Fruit fly (Drosophila melanogaster) whole organism, embryonic: ENCODE results near the gene Ptpmeg2.
A peak's percentile ranks its signal among the peaks of the same experiment; 100 is the strongest.

ENCODE experiments used
- Aef1 ChIP-seq: fragments of 200-800 bp; sonication (Bioruptor generic); IDR thresholded peaks from 3 replicates; pipeline ENCODE4 v1.3.6; 2022; ENCODE audit warnings: missing biosample characterization, missing genetic modification characterization
- Asciz ChIP-seq: fragments of 200-800 bp; sonication (Bioruptor generic); optimal IDR thresholded peaks from 2 replicates; lab custom pipeline; 2017; ENCODE audit warnings: missing biosample characterization, mild to moderate bottlenecking, missing genetic modification characterization, missing genetic modification reagents
- CG10267 ChIP-seq: fragments of 200-800 bp; sonication (Bioruptor generic); optimal IDR thresholded peaks from 2 replicates; lab custom pipeline; 2018; ENCODE audit warnings: missing biosample characterization, mild to moderate bottlenecking, missing genetic modification characterization, moderate library complexity
- CG10959 ChIP-seq: fragments of 200-800 bp; sonication (Bioruptor generic); IDR thresholded peaks from 2 replicates; pipeline ENCODE4 v1.3.6; 2022; ENCODE audit warnings: missing biosample characterization, missing genetic modification characterization
- CG11085 ChIP-seq: fragments of 200-800 bp; sonication (Bioruptor generic); IDR thresholded peaks from 2 replicates; pipeline ENCODE4 v1.3.6; 2022; ENCODE audit warnings: missing biosample characterization, missing genetic modification characterization
- CG13123 ChIP-seq: fragments of 200-800 bp; sonication (Bioruptor generic); optimal IDR thresholded peaks from 2 replicates; lab custom pipeline; 2016; ENCODE audit warnings: missing biosample characterization, missing genetic modification characterization
- CG14441 ChIP-seq: fragments of 200-800 bp; sonication (Bioruptor generic); IDR thresholded peaks from 2 replicates; pipeline ENCODE4 v1.3.6; 2022; ENCODE audit warnings: missing biosample characterization, missing genetic modification characterization
- CG1647 ChIP-seq: fragments of 200-800 bp; sonication (Bioruptor generic); optimal IDR thresholded peaks from 3 replicates; lab custom pipeline; 2016; ENCODE audit warnings: missing biosample characterization, missing genetic modification characterization
- CG2712 ChIP-seq: fragments of 200-800 bp; optimal IDR thresholded peaks from 3 replicates; lab custom pipeline; 2019; ENCODE audit warnings: missing biosample characterization, mild to moderate bottlenecking, missing genetic modification characterization, moderate library complexity
- CG31224 ChIP-seq: fragments of 200-800 bp; sonication (Bioruptor generic); IDR thresholded peaks from 2 replicates; pipeline ENCODE4 v1.3.6; 2022; ENCODE audit warnings: missing biosample characterization, missing genetic modification characterization
- CG31388 ChIP-seq: fragments of 200-800 bp; sonication (Bioruptor generic); optimal IDR thresholded peaks from 2 replicates; lab custom pipeline; 2016; ENCODE audit warnings: missing biosample characterization, missing genetic modification characterization
- CG32772 ChIP-seq: fragments of 200-800 bp; sonication (Bioruptor generic); IDR thresholded peaks from 2 replicates; pipeline ENCODE4 v1.3.6; 2022; ENCODE audit warnings: missing biosample characterization, missing genetic modification characterization
- CG3995 ChIP-seq: fragments of 200-800 bp; sonication (Bioruptor generic); optimal IDR thresholded peaks from 3 replicates; lab custom pipeline; 2016; ENCODE audit warnings: missing biosample characterization, missing genetic modification characterization
- CG5245 ChIP-seq: fragments of 200-800 bp; sonication (Bioruptor generic); optimal IDR thresholded peaks from 3 replicates; lab custom pipeline; 2016; ENCODE audit warnings: missing biosample characterization, missing genetic modification characterization
- CG6175 ChIP-seq: fragments of 200-800 bp; sonication (Bioruptor generic); IDR thresholded peaks from 3 replicates; pipeline ENCODE4 v1.3.6; 2022; ENCODE audit warnings: missing biosample characterization, missing genetic modification characterization
- CG6272 ChIP-seq: fragments of 200-800 bp; sonication (Bioruptor generic); IDR thresholded peaks from 2 replicates; pipeline ENCODE4 v1.3.6; 2022; ENCODE audit warnings: missing biosample characterization, missing genetic modification characterization
- CG8944 ChIP-seq: fragments of 200-800 bp; sonication (Bioruptor generic); optimal IDR thresholded peaks from 3 replicates; lab custom pipeline; 2016; ENCODE audit warnings: missing biosample characterization, missing genetic modification characterization
- CHES-1-like ChIP-seq: fragments of 200-800 bp; sonication (Bioruptor generic); optimal IDR thresholded peaks from 2 replicates; lab custom pipeline; 2016; ENCODE audit warnings: missing biosample characterization, missing genetic modification characterization
- Camta ChIP-seq: fragments of 200-800 bp; sonication (Bioruptor generic); optimal IDR thresholded peaks from 2 replicates; lab custom pipeline; 2016; ENCODE audit warnings: missing biosample characterization, missing genetic modification characterization
- D ChIP-seq, 2 experiments: fragments of 200-800 bp in 1 of 2; fragments of >200 bp in 1 of 2; sonication (Bioruptor generic) in 1 of 2; optimal IDR thresholded peaks; 2 replicates in 1 of 2; 3 replicates in 1 of 2; lab custom pipeline; 2017; ENCODE audit warnings: mild to moderate bottlenecking in 1 of 2, missing biosample characterization in 1 of 2, missing genetic modification characterization in 1 of 2, missing genetic modification reagents in 1 of 2
- Ets65A ChIP-seq: fragments of 200-800 bp; sonication (Bioruptor generic); peaks from one replicate; lab custom pipeline; 2016; ENCODE audit warnings: missing biosample characterization, missing genetic modification characterization
- Ets97D ChIP-seq: fragments of 200-800 bp; sonication (Bioruptor generic); optimal IDR thresholded peaks from 3 replicates; lab custom pipeline; 2016; ENCODE audit warnings: missing biosample characterization, missing genetic modification characterization
- Gug ChIP-seq: fragments of 200-800 bp; sonication (Bioruptor generic); IDR thresholded peaks from 4 replicates; pipeline ENCODE4 v1.3.6; 2022; ENCODE audit warnings: missing biosample characterization, missing genetic modification characterization
- HLH3B ChIP-seq: fragments of 200-800 bp; sonication (Bioruptor generic); IDR thresholded peaks from 2 replicates; pipeline ENCODE4 v1.3.6; 2022; ENCODE audit warnings: missing biosample characterization, missing genetic modification characterization
- Hey ChIP-seq: fragments of 200-800 bp; sonication (Bioruptor generic); optimal IDR thresholded peaks from 3 replicates; lab custom pipeline; 2018; ENCODE audit warnings: missing biosample characterization, mild to moderate bottlenecking, missing genetic modification characterization
- Poxn ChIP-seq: fragments of 200-800 bp; sonication (Bioruptor generic); IDR thresholded peaks from 2 replicates; pipeline ENCODE4 v1.3.6; 2022; ENCODE audit warnings: missing biosample characterization, missing genetic modification characterization
- Sox100B ChIP-seq: fragments of 200-800 bp; sonication (Bioruptor generic); optimal IDR thresholded peaks from 3 replicates; lab custom pipeline; 2018; ENCODE audit warnings: missing biosample characterization, mild to moderate bottlenecking, missing genetic modification characterization
- Taf1 ChIP-seq: fragments of 200-800 bp; sonication (Bioruptor generic); IDR thresholded peaks from 2 replicates; pipeline ENCODE4 v1.3.6; 2022; ENCODE audit warnings: missing biosample characterization, missing genetic modification characterization
- Trl ChIP-seq, 3 experiments: fragments of >200 bp in 2 of 3; fragments of 200-800 bp in 1 of 3; sonication (Bioruptor generic) in 1 of 3; optimal IDR thresholded peaks; 2 replicates in 1 of 3; 3 replicates in 2 of 3; lab custom pipeline; 2016 to 2017; ENCODE audit warnings: missing biosample characterization in 1 of 3, missing genetic modification characterization in 1 of 3
- az2 ChIP-seq: fragments of 200-800 bp; sonication (Bioruptor generic); optimal IDR thresholded peaks from 3 replicates; lab custom pipeline; 2016; ENCODE audit warnings: missing biosample characterization, missing genetic modification characterization
- chn ChIP-seq: fragments of 200-800 bp; sonication (Bioruptor generic); optimal IDR thresholded peaks from 2 replicates; lab custom pipeline; 2016; ENCODE audit warnings: missing biosample characterization, missing genetic modification characterization
- croc ChIP-seq: fragments of 200-800 bp; sonication (Bioruptor generic); conservative IDR thresholded peaks from 3 replicates; pipeline ENCODE4 v1.3.6; 2022; ENCODE audit warnings: missing biosample characterization, missing genetic modification characterization
- dati ChIP-seq: fragments of 200-800 bp; sonication (Bioruptor generic); IDR thresholded peaks from 2 replicates; pipeline ENCODE4 v1.3.6; 2022; ENCODE audit warnings: missing biosample characterization, missing genetic modification characterization
- gt ChIP-seq: fragments of 200-800 bp; sonication (Bioruptor generic); IDR thresholded peaks from 2 replicates; pipeline ENCODE4 v1.3.6; 2022; ENCODE audit warnings: missing biosample characterization, missing genetic modification characterization
- h ChIP-seq: fragments of >200 bp; optimal IDR thresholded peaks from 2 replicates; lab custom pipeline; 2017
- ken ChIP-seq: fragments of 200-800 bp; sonication (Bioruptor generic); IDR thresholded peaks from 3 replicates; pipeline ENCODE4 v1.3.6; 2022; ENCODE audit warnings: missing biosample characterization, missing genetic modification characterization
- kni ChIP-seq: fragments of 200-800 bp; sonication (Bioruptor generic); optimal IDR thresholded peaks from 3 replicates; lab custom pipeline; 2017; ENCODE audit warnings: mild to moderate bottlenecking, missing biosample characterization, missing genetic modification reagents, missing genetic modification characterization
- lmd ChIP-seq: fragments of 200-800 bp; sonication (Bioruptor generic); IDR thresholded peaks from 2 replicates; pipeline ENCODE4 v1.3.6; 2022; ENCODE audit warnings: missing biosample characterization, missing genetic modification characterization
- lola ChIP-seq, 3 experiments: fragments of >200 bp in 2 of 3; fragments of 200-800 bp in 1 of 3; sonication (Bioruptor generic) in 1 of 3; optimal IDR thresholded peaks; 2 replicates each; lab custom pipeline; 2017 to 2019; ENCODE audit warnings: missing biosample characterization in 3 of 3, missing genetic modification characterization in 3 of 3, mild to moderate bottlenecking in 1 of 3, moderate library complexity in 1 of 3
- mirr ChIP-seq: fragments of 200-800 bp; sonication (Bioruptor generic); optimal IDR thresholded peaks from 3 replicates; lab custom pipeline; 2018; ENCODE audit warnings: missing biosample characterization, mild to moderate bottlenecking, missing genetic modification characterization
- onecut ChIP-seq: fragments of 200-800 bp; sonication (Bioruptor generic); IDR thresholded peaks from 2 replicates; pipeline ENCODE4 v1.3.6; 2022; ENCODE audit warnings: missing biosample characterization, missing genetic modification characterization
- peb ChIP-seq: fragments of 200-800 bp; sonication (Bioruptor generic); IDR thresholded peaks from 2 replicates; pipeline ENCODE4 v1.3.6; 2022; ENCODE audit warnings: missing biosample characterization, missing genetic modification characterization
- salm ChIP-seq: fragments of 200-800 bp; sonication (Bioruptor generic); optimal IDR thresholded peaks from 2 replicates; lab custom pipeline; 2018; ENCODE audit warnings: missing biosample characterization, mild to moderate bottlenecking, missing genetic modification characterization
- sens ChIP-seq: fragments of 200-800 bp; sonication (Bioruptor generic); peaks from one replicate; lab custom pipeline; 2016; ENCODE audit warnings: missing biosample characterization, missing genetic modification characterization
- sens-2 ChIP-seq: fragments of 200-800 bp; sonication (Bioruptor generic); IDR thresholded peaks from 2 replicates; pipeline ENCODE4 v1.3.6; 2022; ENCODE audit warnings: missing biosample characterization, missing genetic modification characterization
- sima ChIP-seq: fragments of 200-800 bp; sonication (Bioruptor generic); optimal IDR thresholded peaks from 2 replicates; lab custom pipeline; 2016; ENCODE audit warnings: missing biosample characterization, missing genetic modification characterization
- twi ChIP-seq: fragments of 200-800 bp; optimal IDR thresholded peaks from 2 replicates; lab custom pipeline; 2019; ENCODE audit warnings: missing biosample characterization, mild to moderate bottlenecking, missing genetic modification characterization, moderate library complexity
- tx ChIP-seq: fragments of 200-800 bp; sonication (Bioruptor generic); optimal IDR thresholded peaks from 2 replicates; lab custom pipeline; 2016; ENCODE audit warnings: missing biosample characterization, missing genetic modification characterization
- z ChIP-seq: fragments of 200-800 bp; sonication (Bioruptor generic); IDR thresholded peaks from 3 replicates; pipeline ENCODE4 v1.3.6; 2022; ENCODE audit warnings: missing biosample characterization, missing genetic modification characterization
- zfh1 ChIP-seq: fragments of 200-800 bp; sonication (Bioruptor generic); IDR thresholded peaks from 3 replicates; pipeline ENCODE4 v1.3.6; 2022; ENCODE audit warnings: missing biosample characterization, missing genetic modification characterization

The Ptpmeg2 gene

dm6 chrX:9578696-9579509, 80.0 kb downstream of the Ptpmeg2 start (continued):
- TF ChIP-seq lola (GFP tag; optimal IDR thresholded peaks at IDR 0.05; lab: Kevin White, UChicago) (peak in 1 of 3 experiments; percentile 99), Hey (tag; lab: Kevin White, UChicago) (peak; percentile 85), Aef1 (GFP tag; lab: Robert Waterston, UW) (peak; percentile 98), CG14441 (GFP tag; lab: Robert Waterston, UW) (peak; percentile 98), Trl (optimal IDR thresholded peaks at IDR 0.05; lab: Kevin White, UChicago) (peak; percentile 11 to 32), Trl (GFP tag; optimal IDR thresholded peaks at IDR 0.05; lab: Kevin White, UChicago) (peak; percentile 99), z (peak; percentile 81; the same call in 2 of the 3 replicates), gt (GFP tag; lab: Robert Waterston, UW) (peak; percentile 99), CG3995 (peak; percentile 76), croc (GFP tag; lab: Robert Waterston, UW) (peak; percentile 99), CG10267 (tag; lab: Kevin White, UChicago) (peak; percentile 92), CG8944 (peak; percentile 98), sima (GFP tag; lab: Kevin White, UChicago) (peak; percentile 95), salm (peak; percentile 95), Gug (GFP tag; lab: Robert Waterston, UW) (peak; percentile 99), CG6272 (peak; percentile 98), CG10959 (GFP tag; lab: Robert Waterston, UW) (peak; percentile 98), CG5245 (GFP tag; lab: Kevin White, UChicago) (peak; percentile 98), az2 (peak; percentile 99), mirr (peak; percentile 65), Ets97D (GFP tag; lab: Kevin White, UChicago) (peak; percentile 93), Sox100B (GFP tag; lab: Kevin White, UChicago) (peak; percentile 93), onecut (GFP tag; lab: Robert Waterston, UW) (peak; percentile 96), kni (peak; percentile 96), CHES-1-like (GFP tag; lab: Kevin White, UChicago) (peak; percentile 99), Taf1 (peak; percentile 96), HLH3B (peak; percentile 98), CG13123 (peak; percentile 98), tx (GFP tag; lab: Kevin White, UChicago) (peak; percentile 98), CG1647 (GFP tag; lab: Kevin White, UChicago) (peak; percentile 97), CG2712 (peak; percentile 99), twi (tag; lab: Kevin White, UChicago) (peak; percentile 96), CG32772 (peak; percentile 99), sens-2 (GFP tag; lab: Robert Waterston, UW) (peak; percentile 98), CG11085 (peak; percentile 97), h (no peak), Camta (GFP tag; lab: Kevin White, UChicago) (peak; percentile 98), dati (GFP tag; lab: Robert Waterston, UW) (peak; percentile 97), zfh1 (GFP tag; lab: Robert Waterston, UW) (peak; percentile 100), peb (GFP tag; lab: Robert Waterston, UW) (peak; percentile 98), Ets65A (GFP tag; lab: Kevin White, UChicago) (peak; percentile 100), CG31388 (GFP tag; lab: Kevin White, UChicago) (peak; percentile 94), CG6175 (peak; percentile 97), Asciz (GFP tag; lab: Kevin White, UChicago) (peak; percentile 95), sens (GFP tag; lab: Kevin White, UChicago) (peak; percentile 100), D (optimal IDR thresholded peaks at IDR 0.05; lab: Kevin White, UChicago) (no peak), D (GFP tag; optimal IDR thresholded peaks at IDR 0.05; lab: Kevin White, UChicago) (peak; percentile 99), Poxn (GFP tag; lab: Robert Waterston, UW) (peak; percentile 91), ken (GFP tag; lab: Robert Waterston, UW) (peak; percentile 99), CG31224 (GFP tag; lab: Robert Waterston, UW) (peak; percentile 96), lmd (peak; percentile 99), chn (GFP tag; lab: Kevin White, UChicago) (peak; percentile 99)
